8 worm cellular contexts compared by ENCODE assay signal in genomic region chrIV:16172786-16173371, ce11.
TF ChIP-seq lines count a peak whose summit lies in the region.

No protein-coding gene starts in this region.

TF ChIP-seq in whole organism, L1 larva, 84 proteins besides CTCF, POLR2A, EP300 and RAD21:
- peak; percentile 49 for TF ChIP-seq blmp-1 (tag; optimal IDR thresholded peaks at IDR 0.05; lab: Kevin White, UChicago)
- TF ChIP-seq nhr-76 (tag; optimal IDR thresholded peaks at IDR 0.05; lab: Kevin White, UChicago): no peak
- peak; percentile 27 for TF ChIP-seq nhr-90 (tag; optimal IDR thresholded peaks at IDR 0.05; lab: Kevin White, UChicago; ENCODE audit: poor library complexity)
- peak; percentile 13 for TF ChIP-seq nhr-20 (tag; optimal IDR thresholded peaks at IDR 0.05; lab: Kevin White, UChicago)
- TF ChIP-seq ama-1 (optimal IDR thresholded peaks at IDR 0.05; lab: Kevin White, UChicago): peak; percentile 80
- TF ChIP-seq lsy-2 (tag; optimal IDR thresholded peaks at IDR 0.05; lab: Kevin White, UChicago): peak in 1 of 2 experiments; percentile 11
- TF ChIP-seq nhr-19 (GFP tag; conservative IDR thresholded peaks at IDR 0.05; lab: Robert Waterston, UW): no peak
- peak; percentile 1 for TF ChIP-seq lin-14 (GFP tag; optimal IDR thresholded peaks at IDR 0.05; lab: Kevin White, UChicago)
- TF ChIP-seq mdl-1 (tag; optimal IDR thresholded peaks at IDR 0.05; lab: Kevin White, UChicago): peak in 1 of 2 experiments; percentile 7
- peak; percentile 8 for TF ChIP-seq elt-2 (tag; optimal IDR thresholded peaks at IDR 0.05; lab: Kevin White, UChicago)

TF ChIP-seq in whole organism, L2 larva, 48 proteins besides CTCF, POLR2A, EP300 and RAD21:
- TF ChIP-seq ZK546.5 (tag; optimal IDR thresholded peaks at IDR 0.05; lab: Kevin White, UChicago) (no peak), sma-9 (GFP tag; optimal IDR thresholded peaks at IDR 0.05; lab: Kevin White, UChicago) (peak; percentile 2), sma-9 (tag; optimal IDR thresholded peaks at IDR 0.05; lab: Kevin White, UChicago) (no peak), dmd-4 (tag; optimal IDR thresholded peaks at IDR 0.05; lab: Kevin White, UChicago) (no peak), nhr-11 (tag; optimal IDR thresholded peaks at IDR 0.05; lab: Kevin White, UChicago) (no peak), nhr-25 (tag; optimal IDR thresholded peaks at IDR 0.05; lab: Kevin White, UChicago) (no peak), ama-1 (optimal IDR thresholded peaks at IDR 0.05; lab: Kevin White, UChicago) (peak; percentile 91), ztf-4 (tag; optimal IDR thresholded peaks at IDR 0.05; lab: Kevin White, UChicago) (no peak)

TF ChIP-seq in whole organism, L3 larva, 47 proteins besides CTCF, POLR2A, EP300 and RAD21:
- TF ChIP-seq ztf-11 (tag; optimal IDR thresholded peaks at IDR 0.05; lab: Kevin White, UChicago) (no peak), snpc-4 (tag; optimal IDR thresholded peaks at IDR 0.05; lab: Kevin White, UChicago) (no peak), hmg-11 (tag; optimal IDR thresholded peaks at IDR 0.05; lab: Kevin White, UChicago) (no peak), aly-2 (tag; optimal IDR thresholded peaks at IDR 0.05; lab: Kevin White, UChicago) (no peak), nhr-43 (tag; optimal IDR thresholded peaks at IDR 0.05; lab: Kevin White, UChicago; ENCODE audit: poor library complexity, severe bottlenecking) (no peak), ama-1 (optimal IDR thresholded peaks at IDR 0.05; lab: Kevin White, UChicago) (peak; percentile 76), skn-1 (tag; optimal IDR thresholded peaks at IDR 0.05; lab: Kevin White, UChicago) (no peak), tbx-2 (tag; optimal IDR thresholded peaks at IDR 0.05; lab: Kevin White, UChicago) (no peak), fkh-10 (GFP tag; optimal IDR thresholded peaks at IDR 0.05; lab: Kevin White, UChicago) (no peak)

TF ChIP-seq in whole organism, L4 larva, 104 proteins besides CTCF, POLR2A, EP300 and RAD21 (continues in another document):
- TF ChIP-seq F26F4.8 (GFP tag; conservative IDR thresholded peaks at IDR 0.05; lab: Robert Waterston, UW) (no peak), madf-9 (GFP tag; conservative IDR thresholded peaks at IDR 0.05; lab: Robert Waterston, UW) (no peak), ztf-7 (tag; optimal IDR thresholded peaks at IDR 0.05; lab: Kevin White, UChicago) (no peak), skn-1 (tag; optimal IDR thresholded peaks at IDR 0.05; lab: Kevin White, UChicago) (no peak), daf-16 (GFP tag; optimal IDR thresholded peaks at IDR 0.05; lab: Kevin White, UChicago) (no peak), daf-16 (tag; optimal IDR thresholded peaks at IDR 0.05; lab: Kevin White, UChicago) (peak; percentile 34), egl-43 (GFP tag; IDR thresholded peaks at IDR 0.05; lab: Robert Waterston, UW) (no peak), nhr-76 (tag; optimal IDR thresholded peaks at IDR 0.05; lab: Kevin White, UChicago) (no peak), fos-1 (tag; optimal IDR thresholded peaks at IDR 0.05; lab: Kevin White, UChicago) (no peak), vab-7 (GFP tag; IDR thresholded peaks at IDR 0.05; lab: Robert Waterston, UW) (no peak), dmd-8 (GFP tag; IDR thresholded peaks at IDR 0.05; lab: Robert Waterston, UW) (no peak), pha-4 (GFP tag; IDR thresholded peaks at IDR 0.05; lab: Robert Waterston, UW) (0 out of 2 replicates have a peak, but pooled peaks have one; percentile 16), pha-4 (tag; optimal IDR thresholded peaks at IDR 0.05; lab: Kevin White, UChicago) (no peak), ama-1 (optimal IDR thresholded peaks at IDR 0.05; lab: Kevin White, UChicago) (peak; percentile 31)

TF ChIP-seq in whole organism, early embryonic, 17 proteins besides CTCF, POLR2A, EP300 and RAD21:
- TF ChIP-seq aly-1 (tag; optimal IDR thresholded peaks at IDR 0.05; lab: Kevin White, UChicago): no peak
- peak; percentile 80 for TF ChIP-seq ceh-36 (tag; optimal IDR thresholded peaks at IDR 0.05; lab: Kevin White, UChicago)

TF ChIP-seq in whole organism, late embryonic, 69 proteins besides CTCF, POLR2A, EP300 and RAD21:
- TF ChIP-seq ama-1 (optimal IDR thresholded peaks at IDR 0.05; lab: Kevin White, UChicago): no peak
- no peak for TF ChIP-seq pha-4 (tag; optimal IDR thresholded peaks at IDR 0.05; lab: Kevin White, UChicago)
- no peak for TF ChIP-seq C08G9.2 (tag; optimal IDR thresholded peaks at IDR 0.05; lab: Kevin White, UChicago)
- peak; percentile 95 for TF ChIP-seq dve-1 (tag; optimal IDR thresholded peaks at IDR 0.05; lab: Kevin White, UChicago)

TF ChIP-seq in whole organism, midembryonic, 9 proteins besides CTCF, POLR2A, EP300 and RAD21:
- TF ChIP-seq T22C8.4 (GFP tag; IDR thresholded peaks at IDR 0.05; lab: Robert Waterston, UW): no peak
- no peak for TF ChIP-seq ref-1 (GFP tag; conservative IDR thresholded peaks at IDR 0.05; lab: Robert Waterston, UW)
- TF ChIP-seq ztf-29 (GFP tag; IDR thresholded peaks at IDR 0.05; lab: Robert Waterston, UW): peak; percentile 81; the same call in 1 of the 2 replicates

TF ChIP-seq in whole organism, young adult, 124 proteins besides CTCF, POLR2A, EP300 and RAD21:
- TF ChIP-seq lin-26 (GFP tag; IDR thresholded peaks at IDR 0.05; lab: Robert Waterston, UW) (peak; percentile 57; the same call in 1 of the 2 replicates), T26A5.8 (tag; optimal IDR thresholded peaks at IDR 0.05; lab: Kevin White, UChicago) (no peak), attf-6 (GFP tag; IDR thresholded peaks at IDR 0.05; lab: Robert Waterston, UW) (0 out of 2 replicates have a peak, but pooled peaks have one; percentile 27), ama-1 (optimal IDR thresholded peaks at IDR 0.05; lab: Kevin White, UChicago) (peak; percentile 75), ama-1 (GFP tag; optimal IDR thresholded peaks at IDR 0.05; lab: Kevin White, UChicago) (no peak), nfya-2 (GFP tag; IDR thresholded peaks at IDR 0.05; lab: Robert Waterston, UW) (0 out of 2 replicates have a peak, but pooled peaks have one; percentile 57)
TF ChIP-seq in whole organism, young adult: peak in this region for 4.
